Fruit fly (Drosophila melanogaster): ENCODE measurements around the gene per.

The per gene

dm6 chrX:2685580-2685979 is at the start of gene per:
Gene per (plus strand): TSS chrX:2685580.
- TF ChIP-seq CG34406 (GFP tag; optimal IDR thresholded peaks at IDR 0.05): no peak
- no peak for TF ChIP-seq CG8632 (GFP tag; optimal IDR thresholded peaks at IDR 0.05)
- TF ChIP-seq fd59A (GFP tag; optimal IDR thresholded peaks at IDR 0.05): no peak
- TF ChIP-seq CG11294 (GFP tag; IDR thresholded peaks at IDR 0.05): no peak
- TF ChIP-seq cyc (GFP tag; optimal IDR thresholded peaks at IDR 0.05): no peak
- TF ChIP-seq CG16779 (tag; optimal IDR thresholded peaks at IDR 0.05): no peak
- TF ChIP-seq CG10631 (GFP tag; optimal IDR thresholded peaks at IDR 0.05): no peak
- TF ChIP-seq CG10669 (GFP tag; optimal IDR thresholded peaks at IDR 0.05): no peak
- TF ChIP-seq spab (GFP tag; optimal IDR thresholded peaks at IDR 0.05): no peak
- no peak for TF ChIP-seq CG6854 (GFP tag; optimal IDR thresholded peaks at IDR 0.05)
- no peak for TF ChIP-seq CG9139 (GFP tag; optimal IDR thresholded peaks at IDR 0.05)
- TF ChIP-seq Sox15 (GFP tag; optimal IDR thresholded peaks at IDR 0.05): no peak
- TF ChIP-seq CG4318 (GFP tag; optimal IDR thresholded peaks at IDR 0.05): no peak
- TF ChIP-seq acj6 (GFP tag; optimal IDR thresholded peaks at IDR 0.05): no peak
- no peak for TF ChIP-seq fkh (GFP tag; optimal IDR thresholded peaks at IDR 0.05)
- no peak for TF ChIP-seq Met (GFP tag; optimal IDR thresholded peaks at IDR 0.05)
- no peak for TF ChIP-seq CG32006 (GFP tag; optimal IDR thresholded peaks at IDR 0.05)
- no peak for TF ChIP-seq CG1621 (tag; optimal IDR thresholded peaks at IDR 0.05)
- TF ChIP-seq Sox102F (GFP tag; optimal IDR thresholded peaks at IDR 0.05): no peak

dm6 chrX:2635953-2636715 is 49.2 kb upstream of the per start:
- TF ChIP-seq Sox102F (GFP tag; optimal IDR thresholded peaks at IDR 0.05) (no peak), Sox15 (GFP tag; optimal IDR thresholded peaks at IDR 0.05) (no peak), OdsH (GFP tag; optimal IDR thresholded peaks at IDR 0.05) (no peak), CG11294 (GFP tag; IDR thresholded peaks at IDR 0.05) (no peak), spab (GFP tag; optimal IDR thresholded peaks at IDR 0.05) (no peak), Eip75B (GFP tag; optimal IDR thresholded peaks at IDR 0.05) (no peak), Hr4 (GFP tag; optimal IDR thresholded peaks at IDR 0.05) (no peak), fkh (GFP tag; optimal IDR thresholded peaks at IDR 0.05) (no peak), ss (GFP tag; optimal IDR thresholded peaks at IDR 0.05) (peak; percentile 21 to 63), CG15336 (GFP tag; IDR thresholded peaks at IDR 0.05) (no peak), eg (GFP tag; IDR thresholded peaks at IDR 0.05) (0 out of 3 replicates have a peak, but pooled peaks have one; percentile 15), net (GFP tag; optimal IDR thresholded peaks at IDR 0.05) (no peak), CG6808 (GFP tag; optimal IDR thresholded peaks at IDR 0.05) (no peak), CG6792 (GFP tag; optimal IDR thresholded peaks at IDR 0.05) (no peak), Lpt (GFP tag; optimal IDR thresholded peaks at IDR 0.05) (no peak), CG8632 (GFP tag; optimal IDR thresholded peaks at IDR 0.05) (no peak), CG6276 (GFP tag; optimal IDR thresholded peaks at IDR 0.05) (no peak), svp (GFP tag) (peak; percentile 34), Hr39 (GFP tag; optimal IDR thresholded peaks at IDR 0.05) (no peak)

dm6 chrX:2636825-2637535 is 48.4 kb upstream of the per start:
- no peak for TF ChIP-seq CG34406 (GFP tag; optimal IDR thresholded peaks at IDR 0.05)
- no peak for TF ChIP-seq CG3032 (tag; optimal IDR thresholded peaks at IDR 0.05)
- no peak for TF ChIP-seq Sox15 (GFP tag; optimal IDR thresholded peaks at IDR 0.05)
- no peak for TF ChIP-seq Eip78C (GFP tag)
- no peak for TF ChIP-seq Smox (GFP tag; optimal IDR thresholded peaks at IDR 0.05)
- TF ChIP-seq CG11762 (GFP tag; optimal IDR thresholded peaks at IDR 0.05; ENCODE audit: insufficient read depth): no peak
- TF ChIP-seq Eip93F (GFP tag; optimal IDR thresholded peaks at IDR 0.05): no peak
- no peak for TF ChIP-seq Hr39 (GFP tag; optimal IDR thresholded peaks at IDR 0.05)
- TF ChIP-seq vri (GFP tag; optimal IDR thresholded peaks at IDR 0.05): no peak
- TF ChIP-seq lz (GFP tag; optimal IDR thresholded peaks at IDR 0.05): no peak
- TF ChIP-seq Blimp-1 (GFP tag; optimal IDR thresholded peaks at IDR 0.05): no peak
- TF ChIP-seq Sox14 (GFP tag; optimal IDR thresholded peaks at IDR 0.05): no peak
- no peak for TF ChIP-seq CG31627 (GFP tag; optimal IDR thresholded peaks at IDR 0.05)
- TF ChIP-seq Met (GFP tag; optimal IDR thresholded peaks at IDR 0.05): no peak
- no peak for TF ChIP-seq CG6792 (GFP tag; optimal IDR thresholded peaks at IDR 0.05)
- no peak for TF ChIP-seq CG8319 (GFP tag; optimal IDR thresholded peaks at IDR 0.05)
- no peak for TF ChIP-seq CG10669 (GFP tag; optimal IDR thresholded peaks at IDR 0.05)
- TF ChIP-seq Ets21C (GFP tag; optimal IDR thresholded peaks at IDR 0.05): no peak
- no peak for TF ChIP-seq Sox102F (GFP tag; optimal IDR thresholded peaks at IDR 0.05)
